Worm (Caenorhabditis elegans): ENCODE data around the gene acp-3.

Gene acp-3

ce11 chrII:8415035-8415434 lies 21.9 kb downstream of the acp-3 start:
- TF ChIP-seq pha-4 (tag; optimal IDR thresholded peaks at IDR 0.05) (no peak), snpc-4 (GFP tag; optimal IDR thresholded peaks at IDR 0.05) (no peak), snpc-4 (tag; optimal IDR thresholded peaks at IDR 0.05) (no peak), hlh-12 (tag; optimal IDR thresholded peaks at IDR 0.05) (no peak), Y53F4B.3 (GFP tag; IDR thresholded peaks at IDR 0.05) (no peak), let-607 (tag; optimal IDR thresholded peaks at IDR 0.05) (no peak), ztf-18 (tag; optimal IDR thresholded peaks at IDR 0.05) (no peak), chd-7 (tag; optimal IDR thresholded peaks at IDR 0.05) (no peak), ztf-28 (GFP tag; IDR thresholded peaks at IDR 0.05) (no peak), dpff-1 (tag; optimal IDR thresholded peaks at IDR 0.05) (no peak), hrde-1 (tag; optimal IDR thresholded peaks at IDR 0.05; ENCODE audit: borderline replicate concordance) (no peak)

ce11 chrII:8412935-8413334 lies 24.0 kb downstream of the acp-3 start:
- TF ChIP-seq nhr-80 (tag; optimal IDR thresholded peaks at IDR 0.05) (peak; percentile 0), bed-1 (GFP tag; IDR thresholded peaks at IDR 0.05) (no peak)

ce11 chrII:8412061-8412721 lies 24.7 kb downstream of the acp-3 start, which contains the start of gene efl-3:
Gene efl-3 (plus strand): TSS chrII:8412671.
- TF ChIP-seq aptf-3 (GFP tag; IDR thresholded peaks at IDR 0.05) (no peak), hmg-1.2 (GFP tag; IDR thresholded peaks at IDR 0.05) (no peak), K12H6.12 (tag; optimal IDR thresholded peaks at IDR 0.05) (no peak), nhr-80 (tag; optimal IDR thresholded peaks at IDR 0.05) (peak; percentile 74), mel-28 (tag; optimal IDR thresholded peaks at IDR 0.05; ENCODE audit: borderline replicate concordance) (no peak)

- TF ChIP-seq mel-28 (tag; optimal IDR thresholded peaks at IDR 0.05; ENCODE audit: borderline replicate concordance) (no peak), aptf-2 (GFP tag; conservative IDR thresholded peaks at IDR 0.05) (no peak), attf-6 (GFP tag; IDR thresholded peaks at IDR 0.05) (no peak), ceh-100 (GFP tag; IDR thresholded peaks at IDR 0.05) (no peak)
These were observed 25.9 kb downstream of the acp-3 start for ce11 chrII:8411002-8411401.

- no peak for TF ChIP-seq zim-3 (tag; optimal IDR thresholded peaks at IDR 0.05)
- TF ChIP-seq nhr-120 (GFP tag; IDR thresholded peaks at IDR 0.05) = no peak
- TF ChIP-seq Y95B8A.8 (GFP tag; IDR thresholded peaks at IDR 0.05) = no peak
These were observed 27.4 kb downstream of the acp-3 start for ce11 chrII:8409538-8409937.

ce11 chrII:8407491-8407890 lies 29.4 kb downstream of the acp-3 start, which contains the start of gene sra-13:
Gene sra-13 (plus strand): TSS chrII:8407685.
- TF ChIP-seq K11D2.4 (GFP tag; IDR thresholded peaks at IDR 0.05) = no peak
- TF ChIP-seq nhr-120 (GFP tag; IDR thresholded peaks at IDR 0.05) = no peak
- no peak for TF ChIP-seq ama-1 (optimal IDR thresholded peaks at IDR 0.05)
- no peak for TF ChIP-seq ama-1 (GFP tag; optimal IDR thresholded peaks at IDR 0.05)
- no peak for TF ChIP-seq lsy-27 (tag; optimal IDR thresholded peaks at IDR 0.05; ENCODE audit: borderline replicate concordance, insufficient read depth)
- TF ChIP-seq lin-26 (GFP tag; IDR thresholded peaks at IDR 0.05) = no peak
- TF ChIP-seq B0019.2 (GFP tag; conservative IDR thresholded peaks at IDR 0.05) = no peak
- no peak for TF ChIP-seq ztf-28 (GFP tag; IDR thresholded peaks at IDR 0.05)
- TF ChIP-seq rcor-1 (GFP tag; IDR thresholded peaks at IDR 0.05) = no peak
- no peak for TF ChIP-seq nfya-2 (GFP tag; IDR thresholded peaks at IDR 0.05)
- no peak for TF ChIP-seq F10E7.11 (tag; optimal IDR thresholded peaks at IDR 0.05)
- TF ChIP-seq F57A8.1 (GFP tag; optimal IDR thresholded peaks at IDR 0.05) = no peak

Measured in whole organism, young adult.